Worm (Caenorhabditis elegans): ENCODE measurements around the gene ent-2.
A peak's percentile ranks its signal among the peaks of the same experiment; 100 is the strongest.

The ent-2 gene

ce11 chrX:15613745-15614229 lies 12.9 kb downstream of the ent-2 start, which contains the start of gene K09E9.3:
K09E9.3 (minus strand) TSS chrX:15613795.
- TF ChIP-seq fos-1 (tag; optimal IDR thresholded peaks at IDR 0.05) (no peak), elt-2 (tag; optimal IDR thresholded peaks at IDR 0.05) (peak; percentile 13), nfya-1 (tag; optimal IDR thresholded peaks at IDR 0.05; ENCODE audit: insufficient read depth) (peak; percentile 48), nhr-237 (tag; optimal IDR thresholded peaks at IDR 0.05) (no peak), pha-4 (tag; optimal IDR thresholded peaks at IDR 0.05) (peak; percentile 24), lin-39 (tag; optimal IDR thresholded peaks at IDR 0.05) (peak; percentile 66), hmg-11 (tag; optimal IDR thresholded peaks at IDR 0.05) (peak; percentile 65)

ce11 chrX:15616443-15616842 lies 15.6 kb downstream of the ent-2 start, which contains the start of gene ergi-3:
ergi-3 (minus strand) TSS chrX:15616753.
- TF ChIP-seq lsy-12 (tag; optimal IDR thresholded peaks at IDR 0.05) (no peak), nhr-43 (tag; optimal IDR thresholded peaks at IDR 0.05; ENCODE audit: poor library complexity, severe bottlenecking) (no peak), elt-3 (tag; optimal IDR thresholded peaks at IDR 0.05) (peak in 1 of 3 experiments; percentile 47), eor-1 (tag; optimal IDR thresholded peaks at IDR 0.05) (no peak), fkh-10 (GFP tag; optimal IDR thresholded peaks at IDR 0.05) (no peak), ztf-4 (tag; optimal IDR thresholded peaks at IDR 0.05) (no peak), hmg-11 (tag; optimal IDR thresholded peaks at IDR 0.05) (no peak), snpc-4 (tag; optimal IDR thresholded peaks at IDR 0.05) (peak; percentile 68), ceh-82 (tag; optimal IDR thresholded peaks at IDR 0.05) (no peak), nhr-11 (tag; optimal IDR thresholded peaks at IDR 0.05) (no peak), elt-1 (tag; optimal IDR thresholded peaks at IDR 0.05) (no peak), pqm-1 (tag; optimal IDR thresholded peaks at IDR 0.05) (no peak), mml-1 (tag; optimal IDR thresholded peaks at IDR 0.05) (no peak), fos-1 (tag; optimal IDR thresholded peaks at IDR 0.05) (no peak), lin-15B (tag; optimal IDR thresholded peaks at IDR 0.05) (peak; percentile 78), nhr-25 (tag; optimal IDR thresholded peaks at IDR 0.05) (peak; percentile 75), elt-2 (tag; optimal IDR thresholded peaks at IDR 0.05) (peak; percentile 45), nhr-28 (tag; optimal IDR thresholded peaks at IDR 0.05) (no peak), unc-39 (tag; optimal IDR thresholded peaks at IDR 0.05) (no peak), egl-5 (tag; optimal IDR thresholded peaks at IDR 0.05) (peak; percentile 77), ZK546.5 (tag; optimal IDR thresholded peaks at IDR 0.05) (no peak), nhr-23 (tag; optimal IDR thresholded peaks at IDR 0.05) (peak; percentile 60), nhr-76 (tag; optimal IDR thresholded peaks at IDR 0.05) (no peak), pha-4 (tag; optimal IDR thresholded peaks at IDR 0.05) (peak; percentile 82), R02D3.7 (tag; optimal IDR thresholded peaks at IDR 0.05) (no peak), nfya-1 (tag; optimal IDR thresholded peaks at IDR 0.05; ENCODE audit: insufficient read depth) (peak; percentile 77), lin-39 (tag; optimal IDR thresholded peaks at IDR 0.05) (peak; percentile 88), jun-1 (tag; optimal IDR thresholded peaks at IDR 0.05) (peak; percentile 50), nhr-12 (tag; optimal IDR thresholded peaks at IDR 0.05) (no peak), aly-2 (tag; optimal IDR thresholded peaks at IDR 0.05) (no peak), nhr-237 (tag; optimal IDR thresholded peaks at IDR 0.05) (no peak)

ce11 chrX:15617168-15617567 lies 16.3 kb downstream of the ent-2 start:
- TF ChIP-seq pha-4 (tag; optimal IDR thresholded peaks at IDR 0.05) (peak; percentile 54), lin-39 (tag; optimal IDR thresholded peaks at IDR 0.05) (peak; percentile 58), nfya-1 (tag; optimal IDR thresholded peaks at IDR 0.05; ENCODE audit: insufficient read depth) (peak; percentile 38), elt-2 (tag; optimal IDR thresholded peaks at IDR 0.05) (peak; percentile 9), nhr-11 (tag; optimal IDR thresholded peaks at IDR 0.05) (no peak)

ce11 chrX:15619273-15619672 lies 18.4 kb downstream of the ent-2 start:
- TF ChIP-seq nhr-43 (tag; optimal IDR thresholded peaks at IDR 0.05; ENCODE audit: poor library complexity, severe bottlenecking) (peak; percentile 19), ama-1 (optimal IDR thresholded peaks at IDR 0.05) (no peak), nhr-28 (tag; optimal IDR thresholded peaks at IDR 0.05) (no peak), skn-1 (tag; optimal IDR thresholded peaks at IDR 0.05) (no peak), unc-62 (GFP tag; optimal IDR thresholded peaks at IDR 0.05) (no peak), lsy-12 (tag; optimal IDR thresholded peaks at IDR 0.05) (peak; percentile 16), ztf-11 (tag; optimal IDR thresholded peaks at IDR 0.05) (no peak), lin-15B (tag; optimal IDR thresholded peaks at IDR 0.05) (no peak), egl-5 (tag; optimal IDR thresholded peaks at IDR 0.05) (no peak), elt-2 (tag; optimal IDR thresholded peaks at IDR 0.05) (peak; percentile 26), daf-12 (tag; optimal IDR thresholded peaks at IDR 0.05) (no peak), ceh-82 (tag; optimal IDR thresholded peaks at IDR 0.05) (no peak), nfya-1 (tag; optimal IDR thresholded peaks at IDR 0.05; ENCODE audit: insufficient read depth) (peak; percentile 2), fkh-2 (tag; optimal IDR thresholded peaks at IDR 0.05) (no peak)
